Worm (Caenorhabditis elegans) whole organism, L3 larva: ENCODE results near the gene F44F4.3.

Experiments used
- ZK546.5 ChIP-seq: sonication (generic microtip); optimal IDR thresholded peaks from 2 replicates; lab custom pipeline; 2017; ENCODE audit warnings: missing biosample characterization, missing genetic modification characterization
- aly-2 ChIP-seq: fragments of 150-350 bp; optimal IDR thresholded peaks from 2 replicates; lab custom pipeline; 2014; ENCODE audit warnings: missing biosample characterization, missing genetic modification characterization
- ama-1 ChIP-seq: fragments of 150-350 bp; optimal IDR thresholded peaks from 2 replicates; lab custom pipeline; 2018
- egl-27 ChIP-seq: sonication (generic microtip); optimal IDR thresholded peaks from 4 replicates; lab custom pipeline; 2017; ENCODE audit warnings: missing biosample characterization, missing genetic modification reagents, missing genetic modification characterization
- fos-1 ChIP-seq: fragments of 150-350 bp; optimal IDR thresholded peaks from 2 replicates; lab custom pipeline; 2014; ENCODE audit warnings: missing biosample characterization, missing genetic modification characterization
- jun-1 ChIP-seq: fragments of 150-350 bp; optimal IDR thresholded peaks from 2 replicates; lab custom pipeline; 2014; ENCODE audit warnings: missing biosample characterization, missing genetic modification reagents, missing genetic modification characterization
- nhr-237 ChIP-seq: fragments of 150-350 bp; optimal IDR thresholded peaks from 2 replicates; lab custom pipeline; 2014; ENCODE audit warnings: missing biosample characterization, missing genetic modification characterization
- nhr-25 ChIP-seq: sonication (generic microtip); optimal IDR thresholded peaks from 2 replicates; lab custom pipeline; 2017; ENCODE audit warnings: missing biosample characterization, missing genetic modification characterization
- nhr-28 ChIP-seq: fragments of 150-350 bp; optimal IDR thresholded peaks from 2 replicates; lab custom pipeline; 2014; ENCODE audit warnings: missing biosample characterization, missing genetic modification characterization
- pqm-1 ChIP-seq: fragments of 150-350 bp; optimal IDR thresholded peaks from 2 replicates; lab custom pipeline; 2017; ENCODE audit warnings: missing biosample characterization, missing genetic modification characterization, inconsistent platforms
- snpc-4 ChIP-seq: fragments of 150-350 bp; optimal IDR thresholded peaks from 2 replicates; lab custom pipeline; 2014; ENCODE audit warnings: missing biosample characterization, missing genetic modification characterization
- unc-62 ChIP-seq: fragments of 150-350 bp; sonication (generic microtip); optimal IDR thresholded peaks from 4 replicates; lab custom pipeline; 2014; ENCODE audit warnings: missing biosample characterization, missing genetic modification reagents, missing genetic modification characterization
- ztf-11 ChIP-seq: fragments of 150-350 bp; optimal IDR thresholded peaks from 2 replicates; lab custom pipeline; 2014; ENCODE audit warnings: missing biosample characterization, missing genetic modification characterization
- ztf-4 ChIP-seq: fragments of 150-350 bp; optimal IDR thresholded peaks from 2 replicates; lab custom pipeline; 2014; ENCODE audit warnings: missing biosample characterization, missing genetic modification characterization

ce11 chrII:10902104-10902503, 16.4 kb upstream of the F44F4.3 start, which contains the start of gene gly-1:
- TF ChIP-seq jun-1 (tag; lab: Kevin White, UChicago): no peak
- no peak for TF ChIP-seq aly-2 (tag; lab: Kevin White, UChicago)
- no peak for TF ChIP-seq nhr-28 (tag; lab: Kevin White, UChicago)
- no peak for TF ChIP-seq ztf-4 (tag; lab: Kevin White, UChicago)
- TF ChIP-seq fos-1 (tag; lab: Kevin White, UChicago): no peak
- TF ChIP-seq nhr-237: no peak
- TF ChIP-seq nhr-25 (tag; lab: Kevin White, UChicago): no peak
- no peak for TF ChIP-seq ZK546.5 (tag; lab: Kevin White, UChicago)
- no peak for TF ChIP-seq ama-1 (lab: Kevin White, UChicago)
- TF ChIP-seq snpc-4 (tag; lab: Kevin White, UChicago): no peak
- no peak for TF ChIP-seq pqm-1 (tag; lab: Kevin White, UChicago)
- TF ChIP-seq egl-27 (tag; lab: Kevin White, UChicago): no peak
- TF ChIP-seq ztf-11 (tag; lab: Kevin White, UChicago): no peak
- TF ChIP-seq unc-62: no peak
